Worm (Caenorhabditis elegans) whole organism, L4 larva: ENCODE results near the gene talp-3.
A peak's percentile ranks its signal among the peaks of the same experiment; 100 is the strongest.

Experiments
- F37D6.2 ChIP-seq: sonication (generic microtip); optimal IDR thresholded peaks from 2 replicates; lab custom pipeline; 2016; ENCODE audit warnings: mild to moderate bottlenecking, missing genetic modification characterization, missing compliant biosample characterization
- F44E2.7 ChIP-seq: fragments of 200-800 bp; sonication (Bioruptor generic); IDR thresholded peaks from 2 replicates; pipeline ENCODE4 v2.1.2; 2022; ENCODE audit warnings: missing genetic modification characterization, missing compliant biosample characterization
- aha-1 ChIP-seq: fragments of 150-350 bp; peaks from one replicate; lab custom pipeline; 2014; ENCODE audit warnings: missing biosample characterization, missing genetic modification characterization
- ama-1 ChIP-seq: fragments of 150-350 bp; optimal IDR thresholded peaks from 2 replicates; lab custom pipeline; 2014; ENCODE audit warnings: inconsistent platforms, mixed read lengths
- arid-1 ChIP-seq: fragments of 200-800 bp; sonication (Bioruptor generic); conservative IDR thresholded peaks from 2 replicates; pipeline ENCODE4 v1.3.6; 2022; ENCODE audit warnings: missing genetic modification reagents, missing genetic modification characterization, missing compliant biosample characterization
- attf-4 ChIP-seq: sonication (generic microtip); optimal IDR thresholded peaks from 3 replicates; lab custom pipeline; 2017; ENCODE audit warnings: missing biosample characterization, missing genetic modification characterization
- ces-1 ChIP-seq: fragments of 150-350 bp; sonication (generic microtip); optimal IDR thresholded peaks from 4 replicates; lab custom pipeline; 2014; ENCODE audit warnings: missing biosample characterization, missing genetic modification reagents, missing genetic modification characterization
- ctbp-1 ChIP-seq: fragments of 200-800 bp; sonication (Bioruptor generic); IDR thresholded peaks from 2 replicates; pipeline ENCODE4 v1.3.6; 2022; ENCODE audit warnings: missing genetic modification reagents, missing genetic modification characterization, missing compliant biosample characterization
- daf-16 ChIP-seq, 3 experiments: sonication (generic microtip); optimal IDR thresholded peaks; 2 replicates each; lab custom pipeline; 2016 to 2017; ENCODE audit warnings: missing genetic modification characterization in 3 of 3, missing genetic modification reagents in 3 of 3, mild to moderate bottlenecking in 2 of 3, missing compliant biosample characterization in 2 of 3, missing biosample characterization in 1 of 3, moderate library complexity in 1 of 3
- dmd-6 ChIP-seq: fragments of 200-800 bp; sonication (Bioruptor generic); IDR thresholded peaks from 2 replicates; pipeline ENCODE4 v1.3.6; 2022; ENCODE audit warnings: missing genetic modification reagents, missing genetic modification characterization, missing compliant biosample characterization
- duxl-1 ChIP-seq: sonication (generic microtip); optimal IDR thresholded peaks from 2 replicates; lab custom pipeline; 2016; ENCODE audit warnings: mild to moderate bottlenecking, missing genetic modification characterization, moderate library complexity, missing compliant biosample characterization; ENCODE audit not compliant: poor library complexity
- dve-1 ChIP-seq: sonication (generic microtip); optimal IDR thresholded peaks from 2 replicates; lab custom pipeline; 2017; ENCODE audit warnings: antibody characterized with exemption, mild to moderate bottlenecking, missing genetic modification characterization, missing compliant biosample characterization; ENCODE audit not compliant: insufficient read depth
- egl-27 ChIP-seq: sonication (generic microtip); optimal IDR thresholded peaks from 3 replicates; lab custom pipeline; 2017; ENCODE audit warnings: missing biosample characterization, missing genetic modification reagents, missing genetic modification characterization
- egl-43 ChIP-seq: fragments of 200-800 bp; sonication (Bioruptor generic); IDR thresholded peaks from 2 replicates; pipeline ENCODE4 v1.3.6; 2022; ENCODE audit warnings: missing genetic modification reagents, missing genetic modification characterization, missing compliant biosample characterization
- gei-8 ChIP-seq: fragments of 200-800 bp; sonication (Bioruptor generic); optimal IDR thresholded peaks from 2 replicates; lab custom pipeline; 2018; ENCODE audit warnings: mild to moderate bottlenecking, missing genetic modification characterization, missing compliant biosample characterization
- hif-1 ChIP-seq, 2 experiments: sonication (generic microtip); optimal IDR thresholded peaks; 2 replicates each; lab custom pipeline; 2016 to 2017; ENCODE audit warnings: missing compliant biosample characterization in 2 of 2, missing genetic modification characterization in 2 of 2, missing genetic modification reagents in 2 of 2, missing genotype in 2 of 2, mild to moderate bottlenecking in 1 of 2
- hmg-1.1 ChIP-seq: fragments of 200-800 bp; sonication (Bioruptor generic); IDR thresholded peaks from 2 replicates; pipeline ENCODE4 v1.3.6; 2022; ENCODE audit warnings: missing genetic modification reagents, missing genetic modification characterization, missing compliant biosample characterization
- lin-1 ChIP-seq: fragments of 200-800 bp; sonication (Bioruptor generic); IDR thresholded peaks from 2 replicates; pipeline ENCODE4 v1.3.6; 2022; ENCODE audit warnings: missing genetic modification reagents, missing genetic modification characterization, missing compliant biosample characterization
- lin-13 ChIP-seq: fragments of 150-350 bp; optimal IDR thresholded peaks from 2 replicates; lab custom pipeline; 2014; ENCODE audit warnings: missing biosample characterization, missing genetic modification reagents, missing genetic modification characterization
- madf-5 ChIP-seq, 2 experiments: fragments of 200-800 bp; sonication (Bioruptor generic); IDR thresholded peaks; 2 replicates each; pipeline ENCODE4 v1.3.6; 2022; ENCODE audit warnings: missing compliant biosample characterization in 2 of 2, missing genetic modification characterization in 2 of 2
- mep-1 ChIP-seq: fragments of 150-350 bp; sonication (generic microtip); optimal IDR thresholded peaks from 3 replicates; lab custom pipeline; 2014; ENCODE audit warnings: missing biosample characterization, missing genetic modification characterization
- nhr-10 ChIP-seq: fragments of 150-350 bp; optimal IDR thresholded peaks from 2 replicates; lab custom pipeline; 2014; ENCODE audit warnings: missing biosample characterization, missing genetic modification characterization
- nhr-11 ChIP-seq: fragments of 150-350 bp; optimal IDR thresholded peaks from 2 replicates; lab custom pipeline; 2014; ENCODE audit warnings: missing biosample characterization, missing genetic modification characterization
- nhr-28 ChIP-seq: fragments of 150-350 bp; optimal IDR thresholded peaks from 2 replicates; lab custom pipeline; 2014; ENCODE audit warnings: missing biosample characterization, missing genetic modification characterization
- nhr-41 ChIP-seq: fragments of 200-800 bp; sonication (Bioruptor generic); IDR thresholded peaks from 2 replicates; pipeline ENCODE4 v1.3.6; 2022; ENCODE audit warnings: missing genetic modification reagents, missing genetic modification characterization, missing compliant biosample characterization
- nhr-42 ChIP-seq: fragments of 200-800 bp; sonication (Bioruptor generic); IDR thresholded peaks from 2 replicates; pipeline ENCODE4 v1.3.6; 2022; ENCODE audit warnings: missing genetic modification characterization, missing compliant biosample characterization
- pha-4 ChIP-seq, 2 experiments: fragments of 150-350 bp in 1 of 2; fragments of 200-800 bp in 1 of 2; sonication (Bioruptor generic) in 1 of 2; IDR thresholded peaks in 1 of 2; optimal IDR thresholded peaks in 1 of 2; 2 replicates each; pipeline versions ENCODE4 v1.3.6 to Lab custom; 2014 to 2022; ENCODE audit warnings: missing genetic modification characterization in 2 of 2, missing genetic modification reagents in 2 of 2, missing biosample characterization in 1 of 2, missing compliant biosample characterization in 1 of 2
- rbr-2 ChIP-seq: sonication (generic microtip); optimal IDR thresholded peaks from 2 replicates; lab custom pipeline; 2016; ENCODE audit warnings: missing genotype, missing genetic modification characterization, missing compliant biosample characterization
- saeg-2 ChIP-seq: fragments of 200-800 bp; sonication (Bioruptor generic); IDR thresholded peaks from 2 replicates; pipeline ENCODE4 v1.3.6; 2022; ENCODE audit warnings: missing genetic modification reagents, missing genetic modification characterization, missing compliant biosample characterization
- snpc-4 ChIP-seq: fragments of 150-350 bp; optimal IDR thresholded peaks from 2 replicates; lab custom pipeline; 2014; ENCODE audit warnings: missing biosample characterization, missing genetic modification characterization
- tra-1 ChIP-seq: fragments of 200-800 bp; sonication (Bioruptor generic); IDR thresholded peaks from 2 replicates; pipeline ENCODE4 v1.3.6; 2022; ENCODE audit warnings: missing genetic modification reagents, missing genetic modification characterization, missing compliant biosample characterization
- unc-62 ChIP-seq, 3 experiments: fragments of 150-350 bp in 1 of 3; sonication (generic microtip); optimal IDR thresholded peaks in 2 of 3; peaks in 1 of 3; 1 replicate in 1 of 3; 2 replicates in 2 of 3; lab custom pipeline; 2014 to 2017; ENCODE audit warnings: missing biosample characterization in 3 of 3, missing genetic modification characterization in 3 of 3, missing genetic modification reagents in 3 of 3, missing genotype in 1 of 3
- vab-7 ChIP-seq: fragments of 200-800 bp; sonication (Bioruptor generic); IDR thresholded peaks from 2 replicates; pipeline ENCODE4 v1.3.6; 2022; ENCODE audit warnings: missing genetic modification reagents, missing genetic modification characterization, missing compliant biosample characterization
- ztf-7 ChIP-seq: fragments of 150-350 bp; optimal IDR thresholded peaks from 2 replicates; lab custom pipeline; 2014; ENCODE audit warnings: missing biosample characterization, missing genetic modification characterization

Gene talp-3

DNA sequence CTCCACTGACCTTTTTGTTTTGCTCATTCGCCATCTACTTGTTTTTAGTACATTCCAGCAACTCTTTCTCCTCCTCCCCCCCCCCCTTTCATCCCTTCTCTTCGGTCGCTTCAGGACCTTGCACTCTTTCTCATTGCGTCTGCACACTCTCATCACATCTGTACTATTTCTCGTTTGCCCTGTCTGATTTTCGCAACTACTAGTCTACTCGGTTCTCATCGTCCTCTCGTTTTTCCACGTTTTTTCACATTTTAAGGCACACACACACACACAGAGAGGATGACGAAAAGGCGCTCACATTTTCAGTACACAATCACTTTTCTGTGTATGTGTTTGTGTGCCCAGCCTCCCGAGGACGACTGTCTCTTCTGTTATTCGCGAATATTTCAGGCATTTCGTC lies 32.6 kb downstream of the talp-3 start (continued):
- TF ChIP-seq dmd-6 (GFP tag; lab: Robert Waterston, UW) (peak; percentile 49), ztf-7 (tag; lab: Kevin White, UChicago) (peak; percentile 19), F44E2.7 (GFP tag; lab: Robert Waterston, UW) (no peak), ces-1 (GFP tag; lab: Kevin White, UChicago) (no peak), nhr-28 (tag; lab: Kevin White, UChicago) (peak; percentile 56), hif-1 (tag; optimal IDR thresholded peaks at IDR 0.05; lab: Kevin White, UChicago) (peak in 1 of 2 experiments; percentile 41), arid-1 (GFP tag; lab: Robert Waterston, UW) (no peak), nhr-10 (no peak), egl-27 (tag; lab: Kevin White, UChicago) (no peak), nhr-11 (peak; percentile 74), mep-1 (tag; lab: Kevin White, UChicago) (peak; percentile 51), madf-5 (GFP tag; IDR thresholded peaks at IDR 0.05; lab: Robert Waterston, UW) (no peak)
- TF ChIP-seq, all 104 proteins: peak for 25

ce11 chrIV:14620042-14620441 lies 33.1 kb downstream of the talp-3 start:
- TF ChIP-seq dmd-6 (GFP tag; lab: Robert Waterston, UW) (peak; percentile 68), unc-62 (GFP tag; optimal IDR thresholded peaks at IDR 0.05 in 1 of 2; lab: Kevin White, UChicago) (peak in 1 of 2 experiments; percentile 51), unc-62 (tag; optimal IDR thresholded peaks at IDR 0.05; lab: Kevin White, UChicago) (no peak), aha-1 (tag; lab: Kevin White, UChicago) (no peak), ctbp-1 (GFP tag; lab: Robert Waterston, UW) (no peak), tra-1 (GFP tag; lab: Robert Waterston, UW) (no peak), pha-4 (GFP tag; IDR thresholded peaks at IDR 0.05; lab: Robert Waterston, UW) (0 out of 2 replicates have a peak, but pooled peaks have one; percentile 5), pha-4 (tag; optimal IDR thresholded peaks at IDR 0.05; lab: Kevin White, UChicago) (no peak), daf-16 (GFP tag; optimal IDR thresholded peaks at IDR 0.05; lab: Kevin White, UChicago) (no peak), daf-16 (tag; optimal IDR thresholded peaks at IDR 0.05; lab: Kevin White, UChicago) (peak; percentile 56), nhr-28 (tag; lab: Kevin White, UChicago) (peak; percentile 10), dve-1 (tag; lab: Kevin White, UChicago) (peak; percentile 28), saeg-2 (GFP tag; lab: Robert Waterston, UW) (no peak)

DNA sequence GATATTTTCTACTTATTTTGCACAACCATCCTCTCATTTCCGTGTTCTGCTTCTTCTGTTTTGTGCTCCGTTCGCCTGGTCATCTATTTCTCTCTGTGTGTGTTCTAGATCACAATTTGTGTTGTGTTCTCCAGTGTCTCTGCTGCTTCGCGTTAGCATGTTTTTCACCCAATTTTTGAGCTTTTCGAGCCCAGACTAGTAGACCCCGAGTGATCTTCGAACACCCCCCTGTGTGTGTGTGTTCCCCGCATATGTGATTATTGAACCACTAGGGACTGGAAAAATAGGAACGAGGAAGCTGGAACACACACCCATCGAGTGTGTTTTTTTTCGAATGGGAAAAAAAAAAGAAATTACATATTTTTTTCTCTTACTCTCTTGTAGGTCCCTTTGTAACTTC lies 34.6 kb downstream of the talp-3 start:
- 0 out of 2 replicates have a peak, but pooled peaks have one; percentile 17 for TF ChIP-seq nhr-42 (GFP tag; lab: Robert Waterston, UW)
- peak in 1 of 2 experiments; percentile 81 for TF ChIP-seq unc-62 (GFP tag; optimal IDR thresholded peaks at IDR 0.05 in 1 of 2; lab: Kevin White, UChicago)
- no peak for TF ChIP-seq unc-62 (tag; optimal IDR thresholded peaks at IDR 0.05; lab: Kevin White, UChicago)
- peak; percentile 54 for TF ChIP-seq ama-1
- no peak for TF ChIP-seq mep-1 (tag; lab: Kevin White, UChicago)
- TF ChIP-seq hif-1 (tag; optimal IDR thresholded peaks at IDR 0.05; lab: Kevin White, UChicago): peak in 1 of 2 experiments; percentile 1
- TF ChIP-seq nhr-28 (tag; lab: Kevin White, UChicago): no peak
- 0 out of 2 replicates have a peak, but pooled peaks have one; percentile 15 for TF ChIP-seq lin-1
- TF ChIP-seq nhr-41 (GFP tag; lab: Robert Waterston, UW): no peak
- TF ChIP-seq egl-27 (tag; lab: Kevin White, UChicago): no peak
- TF ChIP-seq aha-1 (tag; lab: Kevin White, UChicago): peak; percentile 94
- no peak for TF ChIP-seq lin-13
- no peak for TF ChIP-seq attf-4
- TF ChIP-seq rbr-2: peak; percentile 43
- TF ChIP-seq vab-7: 0 out of 2 replicates have a peak, but pooled peaks have one; percentile 28
- TF ChIP-seq gei-8 (GFP tag; lab: Kevin White, UChicago): no peak
- peak; percentile 6 for TF ChIP-seq duxl-1
- TF ChIP-seq egl-43 (GFP tag; lab: Robert Waterston, UW): peak; percentile 59; the same call in 1 of the 2 replicates
- TF ChIP-seq, all 104 proteins: peak for 10

- TF ChIP-seq aha-1 (tag; lab: Kevin White, UChicago): peak; percentile 96
- no peak for TF ChIP-seq F37D6.2
- no peak for TF ChIP-seq snpc-4 (tag; lab: Kevin White, UChicago)
- no peak for TF ChIP-seq hmg-1.1 (GFP tag; lab: Robert Waterston, UW)
- TF ChIP-seq, all 104 proteins: peak for 1
Measured at ce11 chrIV:14617985-14618384, 35.2 kb downstream of the talp-3 start.
